Worm (Caenorhabditis elegans): Measurements from ENCODE around the gene btb-2.

Gene btb-2

DNA sequence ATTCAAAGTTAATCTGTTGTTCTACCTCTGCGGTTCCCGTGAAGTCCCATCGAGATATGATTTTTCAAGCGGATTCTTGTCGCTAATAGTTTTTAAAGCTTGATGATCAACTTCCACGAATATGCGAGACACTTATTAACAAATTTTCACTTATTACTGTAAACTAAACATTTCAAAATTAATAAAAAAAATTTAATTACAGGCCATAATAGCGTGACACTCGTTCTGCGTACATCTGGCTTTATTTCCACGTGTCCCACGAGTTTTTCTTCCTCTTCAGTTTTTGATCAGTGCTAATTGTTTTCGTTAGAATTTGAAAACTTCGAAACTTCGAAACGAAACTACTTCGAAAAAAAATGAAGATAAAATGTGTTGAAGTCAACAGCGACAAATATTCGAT lies at the start of gene btb-2:
btb-2 (plus strand) TSS at position 301 of the 400 bp plus-strand sequence.
- TF ChIP-seq unc-39 (tag; optimal IDR thresholded peaks at IDR 0.05) (no peak), nhr-25 (tag; optimal IDR thresholded peaks at IDR 0.05) (no peak), ceh-16 (tag; optimal IDR thresholded peaks at IDR 0.05) (no peak), snpc-4 (tag; optimal IDR thresholded peaks at IDR 0.05) (no peak), R02D3.7 (tag; optimal IDR thresholded peaks at IDR 0.05) (no peak), lsy-2 (tag; optimal IDR thresholded peaks at IDR 0.05) (no peak), ama-1 (optimal IDR thresholded peaks at IDR 0.05) (no peak), C34F6.9 (tag; optimal IDR thresholded peaks at IDR 0.05) (no peak), nhr-237 (tag; optimal IDR thresholded peaks at IDR 0.05) (no peak), fos-1 (tag; optimal IDR thresholded peaks at IDR 0.05) (no peak), nhr-10 (tag; optimal IDR thresholded peaks at IDR 0.05) (no peak)

DNA sequence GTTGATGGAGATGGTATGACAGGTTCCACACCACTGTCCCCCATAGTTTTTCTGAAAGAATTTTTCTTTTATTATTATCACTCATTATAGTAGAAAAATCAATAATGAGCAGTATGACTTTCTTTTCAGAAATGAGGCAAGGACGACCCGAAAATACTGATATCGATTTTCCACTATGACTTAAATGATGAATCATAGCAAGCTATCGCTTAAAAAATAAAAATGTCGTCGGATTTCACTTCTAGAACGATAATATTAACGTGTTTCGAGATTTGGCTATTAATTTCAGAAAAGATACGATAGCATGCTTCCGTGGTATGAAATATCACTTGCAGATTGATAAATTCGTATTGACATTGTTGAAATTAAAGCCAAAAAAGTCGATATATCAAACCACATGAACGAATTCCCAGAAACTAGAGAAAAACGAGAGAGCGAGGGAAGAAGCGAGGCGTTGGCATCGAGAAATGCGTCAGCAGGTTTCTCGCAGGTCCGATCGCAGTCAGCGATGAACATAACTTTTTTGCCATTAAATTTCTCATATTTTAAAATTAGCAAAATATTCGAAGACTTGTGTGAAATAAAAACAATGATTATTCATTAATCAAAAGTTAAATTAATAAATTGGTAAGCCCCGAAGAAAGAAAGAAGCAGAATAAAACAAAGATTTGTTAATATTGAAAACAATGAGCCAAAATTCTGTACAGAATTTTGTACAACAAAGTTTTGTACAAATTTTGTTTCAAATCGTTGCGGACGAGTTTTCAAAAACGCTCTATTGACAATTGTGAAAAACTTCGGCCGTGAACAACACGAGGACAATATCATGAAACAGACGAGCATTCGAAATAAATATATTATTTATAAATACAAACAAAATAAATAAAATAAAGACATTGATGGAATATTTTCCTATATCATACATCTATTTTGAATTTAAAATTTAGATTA lies 46.1 kb upstream of the btb-2 start, which contains the start of gene C32D5.11:
C32D5.11 (minus strand) TSS at position 51 of the 951 bp plus-strand sequence.
- no peak for TF ChIP-seq unc-39 (tag; optimal IDR thresholded peaks at IDR 0.05)
- no peak for TF ChIP-seq lin-39 (tag; optimal IDR thresholded peaks at IDR 0.05)
- TF ChIP-seq sma-3 (GFP tag; optimal IDR thresholded peaks at IDR 0.05): peak; percentile 64
- peak; percentile 32 for TF ChIP-seq nhr-6 (tag; optimal IDR thresholded peaks at IDR 0.05)
- TF ChIP-seq lsy-2 (tag; optimal IDR thresholded peaks at IDR 0.05): peak; percentile 47 to 89
- no peak for TF ChIP-seq peb-1 (tag; optimal IDR thresholded peaks at IDR 0.05)
- TF ChIP-seq blmp-1 (tag; optimal IDR thresholded peaks at IDR 0.05; ENCODE audit: insufficient read depth): no peak
- TF ChIP-seq crh-2 (tag; optimal IDR thresholded peaks at IDR 0.05): peak; percentile 76
- no peak for TF ChIP-seq nhr-77 (tag; optimal IDR thresholded peaks at IDR 0.05)
- peak; percentile 13 for TF ChIP-seq ztf-4 (tag; optimal IDR thresholded peaks at IDR 0.05)
- no peak for TF ChIP-seq mdl-1 (tag; optimal IDR thresholded peaks at IDR 0.05)
- TF ChIP-seq unc-55 (GFP tag; optimal IDR thresholded peaks at IDR 0.05): peak; percentile 81
- peak; percentile 36 for TF ChIP-seq nhr-21 (tag; optimal IDR thresholded peaks at IDR 0.05)
- TF ChIP-seq elt-3 (tag; optimal IDR thresholded peaks at IDR 0.05): no peak
- peak; percentile 72 for TF ChIP-seq lin-13 (GFP tag; optimal IDR thresholded peaks at IDR 0.05)
- TF ChIP-seq sma-9 (GFP tag; optimal IDR thresholded peaks at IDR 0.05): peak; percentile 72
- TF ChIP-seq sma-9 (tag; optimal IDR thresholded peaks at IDR 0.05): no peak
- TF ChIP-seq dmd-4 (tag; optimal IDR thresholded peaks at IDR 0.05): no peak
- TF ChIP-seq skn-1 (tag; optimal IDR thresholded peaks at IDR 0.05): no peak
- TF ChIP-seq nhr-11 (tag; optimal IDR thresholded peaks at IDR 0.05): no peak
- TF ChIP-seq Y55F3AM.14 (GFP tag; optimal IDR thresholded peaks at IDR 0.05): no peak
- no peak for TF ChIP-seq mbf-1 (tag; optimal IDR thresholded peaks at IDR 0.05)
- TF ChIP-seq nhr-23 (tag; optimal IDR thresholded peaks at IDR 0.05): no peak
- TF ChIP-seq ZK546.5 (tag; optimal IDR thresholded peaks at IDR 0.05): no peak
- TF ChIP-seq sem-4 (tag; optimal IDR thresholded peaks at IDR 0.05): peak; percentile 73
- TF ChIP-seq nhr-237 (tag; optimal IDR thresholded peaks at IDR 0.05): no peak
- peak; percentile 21 for TF ChIP-seq mab-5 (tag; optimal IDR thresholded peaks at IDR 0.05)
- no peak for TF ChIP-seq ceh-16 (tag; optimal IDR thresholded peaks at IDR 0.05)
- TF ChIP-seq lin-11 (tag; optimal IDR thresholded peaks at IDR 0.05): peak; percentile 80
- TF ChIP-seq gmeb-1 (tag; optimal IDR thresholded peaks at IDR 0.05): peak; percentile 78
- no peak for TF ChIP-seq ztf-11 (tag; optimal IDR thresholded peaks at IDR 0.05)
- TF ChIP-seq nhr-25 (tag; optimal IDR thresholded peaks at IDR 0.05): peak; percentile 74
- TF ChIP-seq elt-1 (tag; optimal IDR thresholded peaks at IDR 0.05): no peak
- TF ChIP-seq C34F6.9 (tag; optimal IDR thresholded peaks at IDR 0.05): peak; percentile 90
- no peak for TF ChIP-seq ama-1 (optimal IDR thresholded peaks at IDR 0.05)
- no peak for TF ChIP-seq R02D3.7 (tag; optimal IDR thresholded peaks at IDR 0.05)
- no peak for TF ChIP-seq nhr-10 (tag; optimal IDR thresholded peaks at IDR 0.05)
- TF ChIP-seq F13H6.1 (tag; optimal IDR thresholded peaks at IDR 0.05): peak; percentile 62
- TF ChIP-seq egl-27 (tag; optimal IDR thresholded peaks at IDR 0.05): peak; percentile 15
- TF ChIP-seq fos-1 (tag; optimal IDR thresholded peaks at IDR 0.05): peak; percentile 77
- TF ChIP-seq snpc-4 (tag; optimal IDR thresholded peaks at IDR 0.05): peak; percentile 56
- TF ChIP-seq ceh-82 (tag; optimal IDR thresholded peaks at IDR 0.05): no peak
- TF ChIP-seq nhr-12 (tag; optimal IDR thresholded peaks at IDR 0.05): no peak
- TF ChIP-seq alr-1 (tag; optimal IDR thresholded peaks at IDR 0.05): no peak
- no peak for TF ChIP-seq ztf-1 (GFP tag; conservative IDR thresholded peaks at IDR 0.05)
- TF ChIP-seq zag-1 (tag; optimal IDR thresholded peaks at IDR 0.05): no peak
- no peak for TF ChIP-seq unc-62 (GFP tag; optimal IDR thresholded peaks at IDR 0.05)
- TF ChIP-seq aly-2 (tag; optimal IDR thresholded peaks at IDR 0.05): no peak
- peak; percentile 81 for TF ChIP-seq nhr-129 (tag; optimal IDR thresholded peaks at IDR 0.05)

Measured in whole organism, L2 larva.